Worm (Caenorhabditis elegans): ENCODE results near the gene C50B8.5.

- no peak for TF ChIP-seq hnd-1 (tag; optimal IDR thresholded peaks at IDR 0.05)
- no peak for TF ChIP-seq B0310.2 (tag; optimal IDR thresholded peaks at IDR 0.05)
- no peak for TF ChIP-seq ama-1 (optimal IDR thresholded peaks at IDR 0.05)
- no peak for TF ChIP-seq tbx-11 (GFP tag; IDR thresholded peaks at IDR 0.05)
- no peak for TF ChIP-seq tbx-37 (GFP tag; conservative IDR thresholded peaks at IDR 0.05)
- TF ChIP-seq hmbx-1 (tag; optimal IDR thresholded peaks at IDR 0.05): no peak
- TF ChIP-seq flt-1 (GFP tag; IDR thresholded peaks at IDR 0.05): no peak
Observed at ce11 chrV:13563841-13564240, 16.9 kb upstream of the C50B8.5 start, which contains the start of gene grl-17.
